Worm (Caenorhabditis elegans) whole organism, L3 larva: ENCODE results near the gene ZK829.1.

ENCODE experiments used
- R02D3.7 ChIP-seq: fragments of 150-350 bp; optimal IDR thresholded peaks from 2 replicates; lab custom pipeline; 2014; ENCODE audit warnings: missing biosample characterization, missing genetic modification characterization
- ZK546.5 ChIP-seq: sonication (generic microtip); optimal IDR thresholded peaks from 2 replicates; lab custom pipeline; 2017; ENCODE audit warnings: missing biosample characterization, missing genetic modification characterization
- ama-1 ChIP-seq: fragments of 150-350 bp; optimal IDR thresholded peaks from 2 replicates; lab custom pipeline; 2018
- ceh-16 ChIP-seq: sonication (generic microtip); optimal IDR thresholded peaks from 2 replicates; lab custom pipeline; 2017; ENCODE audit warnings: missing biosample characterization, missing genetic modification characterization
- ceh-28 ChIP-seq: fragments of 150-350 bp; optimal IDR thresholded peaks from 2 replicates; lab custom pipeline; 2014; ENCODE audit warnings: missing biosample characterization, missing genetic modification reagents, missing genetic modification characterization
- ceh-82 ChIP-seq: fragments of 150-350 bp; optimal IDR thresholded peaks from 2 replicates; lab custom pipeline; 2014; ENCODE audit warnings: missing biosample characterization, missing genetic modification characterization
- egl-27 ChIP-seq: sonication (generic microtip); optimal IDR thresholded peaks from 4 replicates; lab custom pipeline; 2017; ENCODE audit warnings: missing biosample characterization, missing genetic modification reagents, missing genetic modification characterization
- egl-5 ChIP-seq: fragments of 150-350 bp; optimal IDR thresholded peaks from 2 replicates; lab custom pipeline; 2017; ENCODE audit warnings: missing biosample characterization, missing genetic modification reagents, missing genetic modification characterization, inconsistent platforms
- elt-2 ChIP-seq: sonication (generic microtip); optimal IDR thresholded peaks from 2 replicates; lab custom pipeline; 2016; ENCODE audit warnings: missing genetic modification reagents, mild to moderate bottlenecking, missing genetic modification characterization, missing compliant biosample characterization
- elt-3 ChIP-seq, 3 experiments: fragments of 150-350 bp in 1 of 3; sonication (generic microtip) in 2 of 3; optimal IDR thresholded peaks; 2 replicates in 2 of 3; 4 replicates in 1 of 3; lab custom pipeline; 2014 to 2017; ENCODE audit warnings: missing biosample characterization in 3 of 3, missing genetic modification characterization in 3 of 3
- eor-1 ChIP-seq, 2 experiments: fragments of 150-350 bp; optimal IDR thresholded peaks; 2 replicates each; lab custom pipeline; 2014 to 2018; ENCODE audit warnings: missing biosample characterization in 2 of 2, missing genetic modification characterization in 2 of 2
- fkh-10 ChIP-seq: sonication (generic microtip); optimal IDR thresholded peaks from 2 replicates; lab custom pipeline; 2017; ENCODE audit warnings: missing biosample characterization, missing genetic modification reagents, missing genetic modification characterization
- fkh-2 ChIP-seq: fragments of 150-350 bp; optimal IDR thresholded peaks from 2 replicates; lab custom pipeline; 2014; ENCODE audit warnings: missing biosample characterization, missing genetic modification reagents, missing genetic modification characterization
- fos-1 ChIP-seq: fragments of 150-350 bp; optimal IDR thresholded peaks from 2 replicates; lab custom pipeline; 2014; ENCODE audit warnings: missing biosample characterization, missing genetic modification characterization
- hmg-11 ChIP-seq: sonication (generic microtip); optimal IDR thresholded peaks from 2 replicates; lab custom pipeline; 2016; ENCODE audit warnings: missing genetic modification characterization, missing compliant biosample characterization
- lin-39 ChIP-seq: fragments of 150-350 bp; optimal IDR thresholded peaks from 2 replicates; lab custom pipeline; 2018; ENCODE audit warnings: missing biosample characterization, missing genetic modification reagents, missing genetic modification characterization
- lsy-12 ChIP-seq: sonication (generic microtip); optimal IDR thresholded peaks from 2 replicates; lab custom pipeline; 2016; ENCODE audit warnings: mild to moderate bottlenecking, missing genetic modification characterization, missing compliant biosample characterization
- mdl-1 ChIP-seq: fragments of 150-350 bp; optimal IDR thresholded peaks from 2 replicates; lab custom pipeline; 2014; ENCODE audit warnings: missing biosample characterization, missing genetic modification characterization
- nfya-1 ChIP-seq: sonication (generic microtip); optimal IDR thresholded peaks from 2 replicates; lab custom pipeline; 2017; ENCODE audit warnings: missing genetic modification characterization, mild to moderate bottlenecking, missing compliant biosample characterization, antibody characterized with exemption, moderate library complexity; ENCODE audit not compliant: insufficient read depth
- nhr-11 ChIP-seq: fragments of 150-350 bp; optimal IDR thresholded peaks from 2 replicates; lab custom pipeline; 2014; ENCODE audit warnings: missing biosample characterization, missing genetic modification characterization
- nhr-12 ChIP-seq: fragments of 150-350 bp; optimal IDR thresholded peaks from 2 replicates; lab custom pipeline; 2014; ENCODE audit warnings: missing biosample characterization, missing genetic modification characterization
- nhr-23 ChIP-seq: fragments of 150-350 bp; optimal IDR thresholded peaks from 2 replicates; lab custom pipeline; 2014; ENCODE audit warnings: missing biosample characterization, missing genetic modification reagents, missing genetic modification characterization
- nhr-25 ChIP-seq: sonication (generic microtip); optimal IDR thresholded peaks from 2 replicates; lab custom pipeline; 2017; ENCODE audit warnings: missing biosample characterization, missing genetic modification characterization
- nhr-43 ChIP-seq: sonication (generic microtip); optimal IDR thresholded peaks from 2 replicates; lab custom pipeline; 2016; ENCODE audit warnings: mild to moderate bottlenecking, missing genetic modification characterization, missing compliant biosample characterization; ENCODE audit not compliant: poor library complexity, severe bottlenecking
- nhr-67 ChIP-seq: fragments of 150-350 bp; optimal IDR thresholded peaks from 2 replicates; lab custom pipeline; 2014; ENCODE audit warnings: missing biosample characterization, missing genetic modification characterization
- nhr-77 ChIP-seq: fragments of 150-350 bp; optimal IDR thresholded peaks from 2 replicates; lab custom pipeline; 2014; ENCODE audit warnings: missing biosample characterization, missing genetic modification characterization
- pha-4 ChIP-seq: fragments of 150-350 bp; optimal IDR thresholded peaks from 2 replicates; lab custom pipeline; 2014; ENCODE audit warnings: missing biosample characterization, missing genetic modification reagents, missing genetic modification characterization
- pqm-1 ChIP-seq: fragments of 150-350 bp; optimal IDR thresholded peaks from 2 replicates; lab custom pipeline; 2017; ENCODE audit warnings: missing biosample characterization, missing genetic modification characterization, inconsistent platforms
- sea-2 ChIP-seq: fragments of 150-350 bp; sonication (generic microtip); optimal IDR thresholded peaks from 4 replicates; lab custom pipeline; 2014; ENCODE audit warnings: missing biosample characterization, missing genetic modification reagents, missing genetic modification characterization
- skn-1 ChIP-seq: fragments of 150-350 bp; optimal IDR thresholded peaks from 2 replicates; lab custom pipeline; 2014; ENCODE audit warnings: missing biosample characterization, missing genetic modification characterization
- tbx-2 ChIP-seq: sonication (generic microtip); optimal IDR thresholded peaks from 2 replicates; lab custom pipeline; 2016; ENCODE audit warnings: mild to moderate bottlenecking, missing genetic modification characterization, missing compliant biosample characterization
- unc-39 ChIP-seq: sonication (generic microtip); optimal IDR thresholded peaks from 4 replicates; lab custom pipeline; 2017; ENCODE audit warnings: missing biosample characterization, missing genetic modification characterization
- unc-62 ChIP-seq: fragments of 150-350 bp; sonication (generic microtip); optimal IDR thresholded peaks from 4 replicates; lab custom pipeline; 2014; ENCODE audit warnings: missing biosample characterization, missing genetic modification reagents, missing genetic modification characterization
- zag-1 ChIP-seq: fragments of 150-350 bp; optimal IDR thresholded peaks from 2 replicates; lab custom pipeline; 2014; ENCODE audit warnings: missing biosample characterization, missing genetic modification characterization
- ztf-11 ChIP-seq: fragments of 150-350 bp; optimal IDR thresholded peaks from 2 replicates; lab custom pipeline; 2014; ENCODE audit warnings: missing biosample characterization, missing genetic modification characterization

Gene ZK829.1

DNA sequence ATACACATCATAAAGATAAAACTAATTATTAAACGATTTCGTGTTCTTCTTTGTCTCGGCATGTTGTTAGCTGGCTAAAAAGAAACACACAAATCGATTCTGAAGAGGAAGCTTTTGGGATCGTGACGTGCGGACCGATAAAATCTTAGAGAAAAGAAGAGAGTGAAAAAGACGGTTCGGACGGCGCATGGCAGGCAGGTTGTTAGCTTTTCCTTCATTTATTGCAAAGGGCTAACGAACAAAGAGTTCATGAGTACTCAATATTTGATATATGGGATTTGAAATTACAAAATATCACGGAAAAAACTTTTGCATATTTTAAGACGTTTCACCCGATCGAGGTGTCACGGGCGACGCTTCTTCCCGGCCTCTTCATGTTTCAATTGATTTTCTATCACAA, 3.4 kb upstream of the ZK829.1 start, which contains the start of gene ZK829.3:
ZK829.3 (minus strand) TSS at position 101 of the 400 bp plus-strand sequence.
- TF ChIP-seq skn-1 (no peak), nhr-12 (tag; lab: Kevin White, UChicago) (no peak), fos-1 (tag; lab: Kevin White, UChicago) (no peak), nhr-25 (tag; lab: Kevin White, UChicago) (no peak), lin-39 (no peak), nfya-1 (no peak), R02D3.7 (tag; lab: Kevin White, UChicago) (no peak), nhr-23 (tag; lab: Kevin White, UChicago) (no peak)

DNA sequence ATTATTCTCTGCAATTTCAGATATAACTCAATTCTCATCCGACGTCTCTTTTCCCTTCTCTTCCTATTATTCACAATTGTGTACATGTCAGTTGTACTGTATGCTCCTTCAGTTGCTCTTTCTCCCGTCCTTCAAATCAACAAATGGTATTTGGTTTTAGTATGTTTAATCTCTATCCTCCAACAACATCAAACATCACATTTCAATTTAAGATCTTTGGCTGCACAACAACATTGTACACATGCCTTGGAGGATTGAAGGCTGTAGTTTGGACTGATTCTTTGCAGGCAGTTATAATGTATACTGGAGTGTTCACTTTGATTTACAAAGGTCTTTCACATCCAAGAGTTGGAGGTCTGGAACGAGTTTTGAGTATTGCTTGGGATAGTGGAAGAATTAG, 3.7 kb downstream of the ZK829.1 start:
- no peak for TF ChIP-seq skn-1
- peak; percentile 44 for TF ChIP-seq nhr-43 (tag; lab: Kevin White, UChicago)
- no peak for TF ChIP-seq ZK546.5

ce11 chrIV:11937087-11937486, 5.1 kb downstream of the ZK829.1 start, which contains the start of gene slc-5A12:
Gene slc-5A12 (plus strand): TSS chrIV:11937419.
- TF ChIP-seq pha-4 (tag; lab: Kevin White, UChicago) (no peak), elt-2 (tag; lab: Kevin White, UChicago) (no peak), fkh-10 (GFP tag; lab: Kevin White, UChicago) (no peak), ztf-11 (no peak), eor-1 (tag; optimal IDR thresholded peaks at IDR 0.05; lab: Kevin White, UChicago) (no peak), nhr-77 (tag; lab: Kevin White, UChicago) (no peak), lin-39 (no peak)

DNA sequence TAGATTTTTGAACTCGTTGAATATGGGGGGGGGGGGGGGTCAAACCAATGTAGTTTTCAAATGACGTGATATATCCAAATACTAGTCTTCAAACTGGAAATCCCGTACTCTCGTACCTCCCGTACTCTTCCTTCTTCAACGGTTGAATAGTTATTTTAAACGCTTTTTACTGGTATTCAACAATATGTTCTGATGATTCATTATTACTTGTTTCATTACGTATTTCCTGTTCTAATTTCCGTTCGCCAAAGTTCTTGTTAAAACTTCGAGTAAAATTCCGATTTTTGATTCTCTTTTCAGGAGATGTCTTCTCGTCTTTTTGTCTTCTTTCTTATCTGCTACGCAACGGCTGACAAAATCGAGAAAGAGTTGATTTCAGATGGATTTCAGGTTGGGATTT, 11.6 kb downstream of the ZK829.1 start, which contains the start of gene nhx-9:
nhx-9 (plus strand) TSS at position 301 of the 400 bp plus-strand sequence.
- TF ChIP-seq ama-1 (lab: Kevin White, UChicago) (no peak), sea-2 (GFP tag; lab: Kevin White, UChicago) (no peak), ZK546.5 (no peak), egl-27 (tag; lab: Kevin White, UChicago) (no peak), fos-1 (tag; lab: Kevin White, UChicago) (no peak), elt-3 (tag; optimal IDR thresholded peaks at IDR 0.05; lab: Kevin White, UChicago) (no peak), ceh-28 (no peak), R02D3.7 (tag; lab: Kevin White, UChicago) (no peak), fkh-2 (no peak), unc-62 (no peak), tbx-2 (tag; lab: Kevin White, UChicago) (no peak), nhr-67 (tag; lab: Kevin White, UChicago) (no peak), lin-39 (no peak)

ce11 chrIV:11928388-11928787, 13.8 kb downstream of the ZK829.1 start:
- peak; percentile 60 for TF ChIP-seq nhr-43 (tag; lab: Kevin White, UChicago)
- TF ChIP-seq lsy-12 (tag; lab: Kevin White, UChicago) = peak; percentile 31
- TF ChIP-seq hmg-11 (tag; lab: Kevin White, UChicago) = peak; percentile 22
- no peak for TF ChIP-seq egl-5 (tag; lab: Kevin White, UChicago)
- TF ChIP-seq elt-3 (tag; optimal IDR thresholded peaks at IDR 0.05; lab: Kevin White, UChicago) = peak in 1 of 3 experiments; percentile 41
- peak; percentile 41 for TF ChIP-seq lin-39
- TF ChIP-seq nhr-25 (tag; lab: Kevin White, UChicago) = peak; percentile 56
- TF ChIP-seq nhr-11 = no peak
- peak; percentile 33 for TF ChIP-seq nhr-23 (tag; lab: Kevin White, UChicago)
- TF ChIP-seq nfya-1 = peak; percentile 51
- TF ChIP-seq ceh-82 (tag; lab: Kevin White, UChicago) = no peak
- TF ChIP-seq elt-2 (tag; lab: Kevin White, UChicago) = peak; percentile 37
- TF ChIP-seq, all 47 proteins: peak for 9

DNA sequence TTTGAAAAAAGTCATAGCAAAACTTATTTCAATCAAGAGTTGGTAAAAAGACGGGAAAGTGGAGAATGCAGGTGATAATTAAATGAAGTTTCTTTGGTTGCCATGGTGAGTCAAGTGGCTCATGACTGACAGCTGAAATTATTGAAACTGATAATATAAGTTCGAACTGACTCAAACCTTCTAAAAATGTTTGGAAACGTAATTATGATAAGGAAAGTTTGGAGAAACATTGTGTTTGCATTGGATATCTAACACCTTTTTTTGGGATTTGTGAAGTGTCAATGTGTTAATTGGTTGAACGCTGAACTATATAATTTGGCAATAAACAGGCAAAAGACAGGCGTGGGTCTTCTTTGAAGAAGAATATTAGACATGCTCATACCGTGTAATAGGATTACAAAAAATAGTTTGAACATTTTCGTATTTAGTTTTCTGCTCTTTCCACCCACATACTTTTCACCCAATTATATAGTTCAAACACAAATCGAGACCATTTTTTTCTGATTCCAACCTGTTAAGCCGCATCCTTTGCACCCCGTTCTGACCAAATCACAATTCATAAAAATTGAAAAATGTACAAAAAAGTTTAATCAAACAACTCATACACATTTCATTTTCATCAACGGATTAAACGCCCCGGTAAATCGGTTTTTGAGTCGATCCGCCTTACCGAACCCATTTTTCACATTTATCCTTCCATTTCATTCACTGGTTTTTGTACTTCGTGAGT, 16.7 kb downstream of the ZK829.1 start, which contains the start of the genes srlf-33 and srlf-32:
srlf-33 (minus strand) TSS at position 101 of the 730 bp plus-strand sequence.
srlf-32 (plus strand) TSS at position 680 of the 730 bp plus-strand sequence.
- TF ChIP-seq zag-1 = no peak
- no peak for TF ChIP-seq elt-3 (tag; optimal IDR thresholded peaks at IDR 0.05; lab: Kevin White, UChicago)
- TF ChIP-seq unc-39 (tag; lab: Kevin White, UChicago) = no peak
- TF ChIP-seq pqm-1 (tag; lab: Kevin White, UChicago) = no peak
- TF ChIP-seq ceh-16 (tag; lab: Kevin White, UChicago) = no peak
- no peak for TF ChIP-seq lsy-12 (tag; lab: Kevin White, UChicago)
- TF ChIP-seq ceh-82 (tag; lab: Kevin White, UChicago) = no peak
- TF ChIP-seq fkh-10 (GFP tag; lab: Kevin White, UChicago) = no peak
- no peak for TF ChIP-seq nhr-11
- TF ChIP-seq mdl-1 = no peak
- TF ChIP-seq ZK546.5 = no peak
